Worm (Caenorhabditis elegans) whole organism, L3 larva: ENCODE data around the gene lmbr-1.

Source experiments
- R02D3.7 ChIP-seq: fragments of 150-350 bp; optimal IDR thresholded peaks from 2 replicates; lab custom pipeline; 2014; ENCODE audit warnings: missing biosample characterization, missing genetic modification characterization
- ZK546.5 ChIP-seq: sonication (generic microtip); optimal IDR thresholded peaks from 2 replicates; lab custom pipeline; 2017; ENCODE audit warnings: missing biosample characterization, missing genetic modification characterization
- aly-2 ChIP-seq: fragments of 150-350 bp; optimal IDR thresholded peaks from 2 replicates; lab custom pipeline; 2014; ENCODE audit warnings: missing biosample characterization, missing genetic modification characterization
- ama-1 ChIP-seq: fragments of 150-350 bp; optimal IDR thresholded peaks from 2 replicates; lab custom pipeline; 2018
- ceh-16 ChIP-seq: sonication (generic microtip); optimal IDR thresholded peaks from 2 replicates; lab custom pipeline; 2017; ENCODE audit warnings: missing biosample characterization, missing genetic modification characterization
- ceh-28 ChIP-seq: fragments of 150-350 bp; optimal IDR thresholded peaks from 2 replicates; lab custom pipeline; 2014; ENCODE audit warnings: missing biosample characterization, missing genetic modification reagents, missing genetic modification characterization
- ceh-82 ChIP-seq: fragments of 150-350 bp; optimal IDR thresholded peaks from 2 replicates; lab custom pipeline; 2014; ENCODE audit warnings: missing biosample characterization, missing genetic modification characterization
- daf-12 ChIP-seq: fragments of 150-350 bp; optimal IDR thresholded peaks from 2 replicates; lab custom pipeline; 2014; ENCODE audit warnings: missing biosample characterization, missing genetic modification reagents, missing genetic modification characterization
- egl-27 ChIP-seq: sonication (generic microtip); optimal IDR thresholded peaks from 4 replicates; lab custom pipeline; 2017; ENCODE audit warnings: missing biosample characterization, missing genetic modification reagents, missing genetic modification characterization
- egl-5 ChIP-seq: fragments of 150-350 bp; optimal IDR thresholded peaks from 2 replicates; lab custom pipeline; 2017; ENCODE audit warnings: missing biosample characterization, missing genetic modification reagents, missing genetic modification characterization, inconsistent platforms
- elt-1 ChIP-seq: fragments of 150-350 bp; optimal IDR thresholded peaks from 2 replicates; lab custom pipeline; 2014; ENCODE audit warnings: missing biosample characterization, missing genetic modification characterization
- elt-2 ChIP-seq: sonication (generic microtip); optimal IDR thresholded peaks from 2 replicates; lab custom pipeline; 2016; ENCODE audit warnings: missing genetic modification reagents, mild to moderate bottlenecking, missing genetic modification characterization, missing compliant biosample characterization
- elt-3 ChIP-seq, 3 experiments: fragments of 150-350 bp in 1 of 3; sonication (generic microtip) in 2 of 3; optimal IDR thresholded peaks; 2 replicates in 2 of 3; 4 replicates in 1 of 3; lab custom pipeline; 2014 to 2017; ENCODE audit warnings: missing biosample characterization in 3 of 3, missing genetic modification characterization in 3 of 3
- eor-1 ChIP-seq, 2 experiments: fragments of 150-350 bp; optimal IDR thresholded peaks; 2 replicates each; lab custom pipeline; 2014 to 2018; ENCODE audit warnings: missing biosample characterization in 2 of 2, missing genetic modification characterization in 2 of 2
- fkh-10 ChIP-seq: sonication (generic microtip); optimal IDR thresholded peaks from 2 replicates; lab custom pipeline; 2017; ENCODE audit warnings: missing biosample characterization, missing genetic modification reagents, missing genetic modification characterization
- fkh-2 ChIP-seq: fragments of 150-350 bp; optimal IDR thresholded peaks from 2 replicates; lab custom pipeline; 2014; ENCODE audit warnings: missing biosample characterization, missing genetic modification reagents, missing genetic modification characterization
- fos-1 ChIP-seq: fragments of 150-350 bp; optimal IDR thresholded peaks from 2 replicates; lab custom pipeline; 2014; ENCODE audit warnings: missing biosample characterization, missing genetic modification characterization
- hmg-11 ChIP-seq: sonication (generic microtip); optimal IDR thresholded peaks from 2 replicates; lab custom pipeline; 2016; ENCODE audit warnings: missing genetic modification characterization, missing compliant biosample characterization
- jun-1 ChIP-seq: fragments of 150-350 bp; optimal IDR thresholded peaks from 2 replicates; lab custom pipeline; 2014; ENCODE audit warnings: missing biosample characterization, missing genetic modification reagents, missing genetic modification characterization
- lin-15B ChIP-seq: fragments of 150-350 bp; optimal IDR thresholded peaks from 2 replicates; lab custom pipeline; 2014; ENCODE audit warnings: missing biosample characterization, missing genetic modification characterization
- lin-39 ChIP-seq: fragments of 150-350 bp; optimal IDR thresholded peaks from 2 replicates; lab custom pipeline; 2018; ENCODE audit warnings: missing biosample characterization, missing genetic modification reagents, missing genetic modification characterization
- lsy-12 ChIP-seq: sonication (generic microtip); optimal IDR thresholded peaks from 2 replicates; lab custom pipeline; 2016; ENCODE audit warnings: mild to moderate bottlenecking, missing genetic modification characterization, missing compliant biosample characterization
- mdl-1 ChIP-seq: fragments of 150-350 bp; optimal IDR thresholded peaks from 2 replicates; lab custom pipeline; 2014; ENCODE audit warnings: missing biosample characterization, missing genetic modification characterization
- mml-1 ChIP-seq: fragments of 150-350 bp; sonication (generic microtip); optimal IDR thresholded peaks from 3 replicates; lab custom pipeline; 2014; ENCODE audit warnings: missing biosample characterization, missing genetic modification characterization
- nfya-1 ChIP-seq: sonication (generic microtip); optimal IDR thresholded peaks from 2 replicates; lab custom pipeline; 2017; ENCODE audit warnings: missing genetic modification characterization, mild to moderate bottlenecking, missing compliant biosample characterization, antibody characterized with exemption, moderate library complexity; ENCODE audit not compliant: insufficient read depth
- nhr-11 ChIP-seq: fragments of 150-350 bp; optimal IDR thresholded peaks from 2 replicates; lab custom pipeline; 2014; ENCODE audit warnings: missing biosample characterization, missing genetic modification characterization
- nhr-12 ChIP-seq: fragments of 150-350 bp; optimal IDR thresholded peaks from 2 replicates; lab custom pipeline; 2014; ENCODE audit warnings: missing biosample characterization, missing genetic modification characterization
- nhr-23 ChIP-seq: fragments of 150-350 bp; optimal IDR thresholded peaks from 2 replicates; lab custom pipeline; 2014; ENCODE audit warnings: missing biosample characterization, missing genetic modification reagents, missing genetic modification characterization
- nhr-237 ChIP-seq: fragments of 150-350 bp; optimal IDR thresholded peaks from 2 replicates; lab custom pipeline; 2014; ENCODE audit warnings: missing biosample characterization, missing genetic modification characterization
- nhr-25 ChIP-seq: sonication (generic microtip); optimal IDR thresholded peaks from 2 replicates; lab custom pipeline; 2017; ENCODE audit warnings: missing biosample characterization, missing genetic modification characterization
- nhr-28 ChIP-seq: fragments of 150-350 bp; optimal IDR thresholded peaks from 2 replicates; lab custom pipeline; 2014; ENCODE audit warnings: missing biosample characterization, missing genetic modification characterization
- nhr-43 ChIP-seq: sonication (generic microtip); optimal IDR thresholded peaks from 2 replicates; lab custom pipeline; 2016; ENCODE audit warnings: mild to moderate bottlenecking, missing genetic modification characterization, missing compliant biosample characterization; ENCODE audit not compliant: poor library complexity, severe bottlenecking
- nhr-67 ChIP-seq: fragments of 150-350 bp; optimal IDR thresholded peaks from 2 replicates; lab custom pipeline; 2014; ENCODE audit warnings: missing biosample characterization, missing genetic modification characterization
- nhr-76 ChIP-seq: fragments of 150-350 bp; sonication (generic microtip); optimal IDR thresholded peaks from 5 replicates; lab custom pipeline; 2014; ENCODE audit warnings: missing biosample characterization, missing genetic modification characterization
- pha-4 ChIP-seq: fragments of 150-350 bp; optimal IDR thresholded peaks from 2 replicates; lab custom pipeline; 2014; ENCODE audit warnings: missing biosample characterization, missing genetic modification reagents, missing genetic modification characterization
- pqm-1 ChIP-seq: fragments of 150-350 bp; optimal IDR thresholded peaks from 2 replicates; lab custom pipeline; 2017; ENCODE audit warnings: missing biosample characterization, missing genetic modification characterization, inconsistent platforms
- sea-2 ChIP-seq: fragments of 150-350 bp; sonication (generic microtip); optimal IDR thresholded peaks from 4 replicates; lab custom pipeline; 2014; ENCODE audit warnings: missing biosample characterization, missing genetic modification reagents, missing genetic modification characterization
- skn-1 ChIP-seq: fragments of 150-350 bp; optimal IDR thresholded peaks from 2 replicates; lab custom pipeline; 2014; ENCODE audit warnings: missing biosample characterization, missing genetic modification characterization
- snpc-4 ChIP-seq: fragments of 150-350 bp; optimal IDR thresholded peaks from 2 replicates; lab custom pipeline; 2014; ENCODE audit warnings: missing biosample characterization, missing genetic modification characterization
- tbx-2 ChIP-seq: sonication (generic microtip); optimal IDR thresholded peaks from 2 replicates; lab custom pipeline; 2016; ENCODE audit warnings: mild to moderate bottlenecking, missing genetic modification characterization, missing compliant biosample characterization
- unc-39 ChIP-seq: sonication (generic microtip); optimal IDR thresholded peaks from 4 replicates; lab custom pipeline; 2017; ENCODE audit warnings: missing biosample characterization, missing genetic modification characterization
- unc-62 ChIP-seq: fragments of 150-350 bp; sonication (generic microtip); optimal IDR thresholded peaks from 4 replicates; lab custom pipeline; 2014; ENCODE audit warnings: missing biosample characterization, missing genetic modification reagents, missing genetic modification characterization
- zag-1 ChIP-seq: fragments of 150-350 bp; optimal IDR thresholded peaks from 2 replicates; lab custom pipeline; 2014; ENCODE audit warnings: missing biosample characterization, missing genetic modification characterization
- ztf-11 ChIP-seq: fragments of 150-350 bp; optimal IDR thresholded peaks from 2 replicates; lab custom pipeline; 2014; ENCODE audit warnings: missing biosample characterization, missing genetic modification characterization
- ztf-4 ChIP-seq: fragments of 150-350 bp; optimal IDR thresholded peaks from 2 replicates; lab custom pipeline; 2014; ENCODE audit warnings: missing biosample characterization, missing genetic modification characterization

Gene lmbr-1

ce11 chrIII:8354644-8355461, 17.2 kb upstream of the lmbr-1 start, which contains the start of gene unc-116 (continued):
- peak; percentile 14 for TF ChIP-seq nhr-25
- peak; percentile 15 for TF ChIP-seq ama-1 (lab: Kevin White, UChicago)
- TF ChIP-seq eor-1 (tag; optimal IDR thresholded peaks at IDR 0.05; lab: Kevin White, UChicago): no peak

- TF ChIP-seq ceh-16 (tag; lab: Kevin White, UChicago) (no peak), mdl-1 (tag; lab: Kevin White, UChicago) (no peak), ceh-82 (tag; lab: Kevin White, UChicago) (no peak), unc-39 (tag; lab: Kevin White, UChicago) (no peak), elt-2 (no peak), nhr-25 (no peak), ztf-11 (no peak), lin-15B (no peak), nhr-11 (no peak), skn-1 (tag; lab: Kevin White, UChicago) (no peak), nhr-43 (no peak)
Measured at ce11 chrIII:8355462-8355815, 16.6 kb upstream of the lmbr-1 start.

- no peak for TF ChIP-seq elt-3 (tag; optimal IDR thresholded peaks at IDR 0.05; lab: Kevin White, UChicago)
- TF ChIP-seq R02D3.7 (tag; lab: Kevin White, UChicago): peak; percentile 32
- TF ChIP-seq nhr-76 (tag; lab: Kevin White, UChicago): no peak
- no peak for TF ChIP-seq nhr-67
- TF ChIP-seq fos-1 (tag; lab: Kevin White, UChicago): no peak
- peak; percentile 59 for TF ChIP-seq ama-1 (lab: Kevin White, UChicago)
- TF ChIP-seq snpc-4 (tag; lab: Kevin White, UChicago): peak; percentile 70
- TF ChIP-seq eor-1 (tag; optimal IDR thresholded peaks at IDR 0.05; lab: Kevin White, UChicago): no peak
- TF ChIP-seq ceh-28 (tag; lab: Kevin White, UChicago): peak; percentile 58
- TF ChIP-seq pha-4 (tag; lab: Kevin White, UChicago): peak; percentile 82
- no peak for TF ChIP-seq sea-2 (GFP tag; lab: Kevin White, UChicago)
- no peak for TF ChIP-seq unc-62
- peak; percentile 87 for TF ChIP-seq nfya-1 (tag; lab: Kevin White, UChicago)
- peak; percentile 80 for TF ChIP-seq jun-1
- TF ChIP-seq hmg-11 (tag; lab: Kevin White, UChicago): peak; percentile 95
- no peak for TF ChIP-seq tbx-2
- no peak for TF ChIP-seq egl-27 (tag; lab: Kevin White, UChicago)
- peak; percentile 49 for TF ChIP-seq lsy-12 (tag; lab: Kevin White, UChicago)
- TF ChIP-seq fkh-2 (tag; lab: Kevin White, UChicago): no peak
- peak; percentile 46 for TF ChIP-seq nhr-23
- TF ChIP-seq nhr-43: peak; percentile 51
- no peak for TF ChIP-seq ztf-11
- no peak for TF ChIP-seq ztf-4 (tag; lab: Kevin White, UChicago)
- no peak for TF ChIP-seq aly-2 (tag; lab: Kevin White, UChicago)
- TF ChIP-seq ZK546.5 (tag; lab: Kevin White, UChicago): no peak
- TF ChIP-seq zag-1 (tag; lab: Kevin White, UChicago): no peak
- peak; percentile 67 for TF ChIP-seq lin-39
- TF ChIP-seq pqm-1 (tag; lab: Kevin White, UChicago): peak; percentile 50
- no peak for TF ChIP-seq ceh-16 (tag; lab: Kevin White, UChicago)
- peak; percentile 87 for TF ChIP-seq lin-15B
- peak; percentile 47 for TF ChIP-seq egl-5 (tag; lab: Kevin White, UChicago)
- TF ChIP-seq mml-1: no peak
- TF ChIP-seq nhr-237 (tag; lab: Kevin White, UChicago): no peak
- peak; percentile 11 for TF ChIP-seq fkh-10 (GFP tag; lab: Kevin White, UChicago)
- TF ChIP-seq nhr-12 (tag; lab: Kevin White, UChicago): no peak
- TF ChIP-seq elt-1: peak; percentile 15
- TF ChIP-seq elt-2: peak; percentile 49
- TF ChIP-seq nhr-25: peak; percentile 73
- no peak for TF ChIP-seq nhr-28 (tag; lab: Kevin White, UChicago)
- TF ChIP-seq nhr-11: peak; percentile 7
- no peak for TF ChIP-seq daf-12 (tag; lab: Kevin White, UChicago)
Measured at ce11 chrIII:8356407-8356881, 15.6 kb upstream of the lmbr-1 start.
